Fruit fly (Drosophila melanogaster) whole organism, adult: ENCODE data around the gene CG13308.

Experiments used
- CG11617 ChIP-seq: fragments of 200-800 bp; sonication (Bioruptor generic); optimal IDR thresholded peaks from 2 replicates; lab custom pipeline; 2017; ENCODE audit warnings: mild to moderate bottlenecking, missing biosample characterization, missing genetic modification reagents, missing genetic modification characterization
- CG12768 ChIP-seq: fragments of 200-800 bp; sonication (Bioruptor generic); optimal IDR thresholded peaks from 2 replicates; lab custom pipeline; 2017; ENCODE audit warnings: missing biosample characterization, missing genetic modification characterization, mild to moderate bottlenecking, moderate library complexity, missing genetic modification reagents
- CG14711 ChIP-seq: fragments of 200-800 bp; sonication (Bioruptor generic); optimal IDR thresholded peaks from 2 replicates; lab custom pipeline; 2018; ENCODE audit warnings: missing biosample characterization, mild to moderate bottlenecking, missing genetic modification characterization, moderate library complexity
- CG1620 ChIP-seq: fragments of 200-800 bp; sonication (Bioruptor generic); optimal IDR thresholded peaks from 2 replicates; lab custom pipeline; 2016; ENCODE audit warnings: missing biosample characterization, missing genetic modification characterization
- CG33017 ChIP-seq: fragments of 200-800 bp; sonication (Bioruptor generic); optimal IDR thresholded peaks from 2 replicates; lab custom pipeline; 2018; ENCODE audit warnings: missing biosample characterization, mild to moderate bottlenecking, missing genetic modification characterization, moderate library complexity
- CG5204 ChIP-seq: fragments of 200-800 bp; sonication (Bioruptor generic); optimal IDR thresholded peaks from 2 replicates; lab custom pipeline; 2016; ENCODE audit warnings: missing biosample characterization, missing genetic modification characterization
- CG7045 ChIP-seq: fragments of 200-800 bp; sonication (Bioruptor generic); optimal IDR thresholded peaks from 2 replicates; lab custom pipeline; 2017; ENCODE audit warnings: missing biosample characterization, mild to moderate bottlenecking, missing genetic modification characterization
- CG7101 ChIP-seq: fragments of 200-800 bp; sonication (Bioruptor generic); optimal IDR thresholded peaks from 2 replicates; lab custom pipeline; 2018; ENCODE audit warnings: missing biosample characterization, mild to moderate bottlenecking, missing genetic modification characterization, moderate library complexity
- Clk ChIP-seq: fragments of 200-800 bp; sonication (Bioruptor generic); optimal IDR thresholded peaks from 2 replicates; lab custom pipeline; 2017; ENCODE audit warnings: missing biosample characterization, missing genetic modification characterization
- Crg-1 ChIP-seq: fragments of 200-800 bp; sonication (Bioruptor generic); optimal IDR thresholded peaks from 2 replicates; lab custom pipeline; 2016; ENCODE audit warnings: missing biosample characterization, missing genetic modification characterization
- Hr96 ChIP-seq: fragments of 200-800 bp; sonication (Bioruptor generic); optimal IDR thresholded peaks from 2 replicates; lab custom pipeline; 2016; ENCODE audit warnings: missing biosample characterization, missing genetic modification characterization
- Mnt ChIP-seq: fragments of 200-800 bp; sonication (Bioruptor generic); optimal IDR thresholded peaks from 2 replicates; lab custom pipeline; 2016; ENCODE audit warnings: missing biosample characterization, mild to moderate bottlenecking, missing genetic modification characterization
- bab1 ChIP-seq: fragments of 200-800 bp; sonication (Bioruptor generic); optimal IDR thresholded peaks from 3 replicates; lab custom pipeline; 2019; ENCODE audit warnings: missing biosample characterization, mild to moderate bottlenecking, missing genetic modification characterization, moderate library complexity
- cic ChIP-seq: fragments of 200-800 bp; sonication (Bioruptor generic); optimal IDR thresholded peaks from 2 replicates; lab custom pipeline; 2017; ENCODE audit warnings: missing biosample characterization, mild to moderate bottlenecking, missing genetic modification characterization, moderate library complexity
- cnc ChIP-seq, 2 experiments: fragments of >200 bp; optimal IDR thresholded peaks; 2 replicates each; lab custom pipeline; 2017
- kay ChIP-seq: fragments of 200-800 bp; sonication (Bioruptor generic); peaks from one replicate; lab custom pipeline; 2016; ENCODE audit warnings: missing biosample characterization, missing genetic modification characterization, borderline replicate concordance
- ovo ChIP-seq: fragments of 200-800 bp; sonication (Bioruptor generic); optimal IDR thresholded peaks from 2 replicates; lab custom pipeline; 2016; ENCODE audit warnings: missing biosample characterization, missing genetic modification characterization
- pad ChIP-seq: fragments of 200-800 bp; sonication (Bioruptor generic); optimal IDR thresholded peaks from 3 replicates; lab custom pipeline; 2017; ENCODE audit warnings: missing biosample characterization, missing genetic modification characterization, mild to moderate bottlenecking, moderate library complexity, missing genetic modification reagents
- tj ChIP-seq: fragments of 200-800 bp; sonication (Bioruptor generic); optimal IDR thresholded peaks from 3 replicates; lab custom pipeline; 2017; ENCODE audit warnings: missing biosample characterization, mild to moderate bottlenecking, missing genetic modification characterization, moderate library complexity
- toe ChIP-seq: fragments of 200-800 bp; sonication (Bioruptor generic); optimal IDR thresholded peaks from 2 replicates; lab custom pipeline; 2016; ENCODE audit warnings: missing biosample characterization, missing genetic modification characterization

CG13308 gene

DNA sequence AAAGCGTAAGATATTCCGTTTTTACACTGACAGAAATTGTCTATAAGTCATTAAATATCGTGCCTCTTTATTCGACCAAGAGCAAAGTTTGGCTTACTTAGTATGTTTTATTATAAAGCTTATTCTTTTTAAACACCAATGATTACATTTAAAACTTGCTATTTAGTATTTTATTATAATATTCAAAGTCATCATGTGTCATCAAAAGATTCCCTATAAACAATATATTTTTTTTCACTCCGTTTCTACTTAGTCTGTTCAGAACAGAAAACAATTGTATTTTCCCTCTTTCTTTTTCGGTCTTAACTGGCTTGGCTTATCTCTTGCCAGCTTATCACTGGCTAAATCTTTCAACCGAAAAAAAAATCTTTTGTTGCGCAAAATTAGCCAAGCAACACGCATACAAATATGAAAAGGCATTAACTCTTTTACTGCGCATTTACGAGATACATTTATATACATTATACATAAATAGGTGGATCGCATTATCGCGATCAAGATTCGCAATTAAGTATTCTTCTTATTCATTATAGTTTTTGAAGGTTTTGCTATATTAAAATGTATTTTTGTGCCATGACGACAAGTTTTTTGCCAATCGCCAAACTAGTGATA, 30.9 kb upstream of the CG13308 start:
- TF ChIP-seq kay (GFP tag; lab: Kevin White, UChicago) (peak; percentile 89), CG5204 (GFP tag; lab: Kevin White, UChicago) (no peak)

DNA sequence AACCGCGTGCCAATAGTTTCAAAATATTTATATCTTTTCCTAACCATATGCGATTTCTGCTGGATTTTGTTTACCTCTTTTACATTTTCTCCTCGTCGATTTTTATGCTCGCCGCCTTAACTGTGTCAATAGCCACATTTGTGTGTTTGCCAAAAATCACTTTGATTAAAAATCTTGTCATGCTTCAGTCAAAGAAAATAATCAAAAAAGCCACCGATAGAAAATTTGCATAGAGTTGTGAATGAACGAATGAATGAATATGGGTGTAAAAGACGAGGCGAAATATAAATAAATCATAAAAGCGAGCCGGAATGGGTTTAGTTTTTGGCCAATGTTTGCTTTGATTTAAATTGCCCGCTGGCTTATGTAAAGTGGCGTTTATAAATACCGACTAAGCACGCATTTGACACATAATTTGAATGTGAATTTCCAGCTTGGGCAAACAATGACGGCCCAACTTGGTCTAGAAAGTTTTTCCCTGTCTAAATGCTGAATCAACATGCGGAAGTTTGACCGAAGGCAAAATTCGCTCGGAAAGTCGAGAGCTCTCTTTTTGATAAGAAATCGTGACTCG, 27.5 kb upstream of the CG13308 start:
- TF ChIP-seq kay (GFP tag; lab: Kevin White, UChicago) (peak; percentile 52), CG7101 (no peak)

DNA sequence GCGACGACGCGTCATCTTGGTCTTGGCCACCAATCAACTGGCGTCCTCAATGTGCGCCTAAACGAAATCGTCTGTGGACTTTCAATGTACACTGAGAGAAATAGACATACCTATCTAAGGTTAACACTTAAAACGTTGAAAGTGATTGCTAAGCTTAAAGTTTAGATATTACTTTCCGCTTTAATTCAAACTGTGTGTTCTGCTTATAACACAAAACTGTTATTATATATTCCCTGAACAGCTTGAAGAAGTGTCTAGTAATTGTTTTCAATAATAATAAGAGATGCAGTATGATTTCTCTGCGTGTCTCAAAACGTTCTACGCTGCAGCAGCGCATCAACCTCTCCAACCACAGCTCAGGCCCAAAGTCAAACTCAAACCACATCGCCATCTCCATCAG, 26.4 kb upstream of the CG13308 start:
- TF ChIP-seq toe: no peak
- TF ChIP-seq bab1: peak; percentile 16

- TF ChIP-seq cic (GFP tag; lab: Kevin White, UChicago): no peak
- no peak for TF ChIP-seq Mnt (GFP tag; lab: Kevin White, UChicago)
- TF ChIP-seq CG5204 (GFP tag; lab: Kevin White, UChicago): no peak
- no peak for TF ChIP-seq CG7045 (GFP tag; lab: Kevin White, UChicago)
- TF ChIP-seq CG7101: no peak
- no peak for TF ChIP-seq CG1620 (GFP tag; lab: Kevin White, UChicago)
- no peak for TF ChIP-seq Clk (GFP tag; lab: Kevin White, UChicago)
- no peak for TF ChIP-seq Hr96 (GFP tag; lab: Kevin White, UChicago)
- no peak for TF ChIP-seq pad (GFP tag; lab: Kevin White, UChicago)
Observed at dm6 chr3L:8783299-8783698, 25.0 kb upstream of the CG13308 start.

dm6 chr3L:8787240-8787639, 21.1 kb upstream of the CG13308 start:
- TF ChIP-seq bab1 (peak; percentile 28), kay (GFP tag; lab: Kevin White, UChicago) (no peak)

DNA sequence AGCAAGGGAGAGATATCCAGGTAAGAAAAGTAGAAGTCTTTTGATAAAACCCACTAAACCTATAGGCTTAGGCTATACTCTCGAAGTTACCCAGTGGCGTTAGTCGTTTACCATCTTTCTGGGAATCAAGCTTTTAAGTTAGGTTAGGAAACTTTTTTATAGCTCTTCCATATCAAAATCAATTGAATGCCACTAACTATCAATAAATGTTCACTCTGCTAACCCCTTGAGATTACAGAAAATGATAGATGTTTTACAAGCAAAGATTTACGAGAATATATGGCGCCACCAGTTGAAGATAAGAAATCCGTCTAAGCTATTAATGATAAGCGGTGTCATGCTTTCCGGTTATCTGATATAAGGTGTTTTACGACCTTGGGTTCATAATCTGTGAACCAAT, 20.6 kb upstream of the CG13308 start:
- TF ChIP-seq Crg-1 (GFP tag; lab: Kevin White, UChicago) (no peak), CG33017 (peak; percentile 48), cic (GFP tag; lab: Kevin White, UChicago) (peak; percentile 81), Clk (GFP tag; lab: Kevin White, UChicago) (no peak), CG12768 (GFP tag; lab: Kevin White, UChicago) (peak; percentile 17)

DNA sequence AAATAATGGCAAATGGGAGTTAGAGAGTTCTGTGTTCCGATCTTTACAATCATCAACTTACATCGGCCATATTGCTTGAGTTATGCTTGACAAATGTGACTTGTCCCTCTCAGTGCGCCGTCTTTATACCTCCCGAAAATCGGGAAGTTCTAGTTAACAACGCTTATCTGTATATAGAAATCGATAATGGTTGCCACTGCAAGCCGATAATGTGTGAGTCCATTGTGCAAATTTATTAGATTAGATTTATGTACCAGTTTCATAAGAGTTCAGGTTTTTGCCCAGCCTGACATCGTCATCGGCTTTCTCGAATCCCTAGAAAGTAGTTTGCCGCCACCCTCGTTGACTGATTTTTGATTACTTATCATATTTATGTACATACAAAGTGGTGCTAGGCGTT, 19.9 kb upstream of the CG13308 start, which contains the start of gene Acbp5:
TSS of gene Acbp5 (minus strand) at position 101 of the 400 bp plus-strand sequence.
- TF ChIP-seq CG5204 (GFP tag; lab: Kevin White, UChicago): no peak
- TF ChIP-seq CG11617: no peak
- no peak for TF ChIP-seq Crg-1 (GFP tag; lab: Kevin White, UChicago)
- no peak for TF ChIP-seq tj
- TF ChIP-seq CG14711 (tag; lab: Kevin White, UChicago): no peak
- TF ChIP-seq kay (GFP tag; lab: Kevin White, UChicago): no peak
- no peak for TF ChIP-seq CG7045 (GFP tag; lab: Kevin White, UChicago)
- no peak for TF ChIP-seq Mnt (GFP tag; lab: Kevin White, UChicago)
- TF ChIP-seq CG7101: no peak
- no peak for TF ChIP-seq bab1
- TF ChIP-seq CG33017: no peak
- TF ChIP-seq ovo (GFP tag; lab: Kevin White, UChicago): no peak
- no peak for TF ChIP-seq toe
- TF ChIP-seq pad (GFP tag; lab: Kevin White, UChicago): no peak
- no peak for TF ChIP-seq cnc (optimal IDR thresholded peaks at IDR 0.05; lab: Kevin White, UChicago)
- no peak for TF ChIP-seq CG12768 (GFP tag; lab: Kevin White, UChicago)
- TF ChIP-seq cic (GFP tag; lab: Kevin White, UChicago): no peak

DNA sequence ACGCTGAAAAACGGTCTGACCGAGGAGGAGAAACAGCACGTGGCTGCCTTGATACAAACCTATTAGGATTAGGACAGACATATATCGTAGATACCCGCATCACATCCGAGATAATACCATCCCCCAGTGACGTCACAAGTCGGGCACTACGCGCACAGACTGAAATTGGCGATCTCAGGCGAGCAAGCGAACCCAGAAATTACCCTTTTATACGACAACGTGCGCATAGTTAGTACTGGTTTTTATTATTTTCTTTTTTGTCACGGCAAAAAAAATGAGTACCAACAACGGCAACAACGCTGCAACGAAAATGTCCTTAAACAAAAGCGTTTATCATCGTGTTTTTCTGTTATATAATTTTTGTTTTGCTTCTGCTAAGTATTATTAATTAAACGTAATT, 10.2 kb upstream of the CG13308 start:
- no peak for TF ChIP-seq CG1620 (GFP tag; lab: Kevin White, UChicago)
- no peak for TF ChIP-seq kay (GFP tag; lab: Kevin White, UChicago)
- no peak for TF ChIP-seq cnc (optimal IDR thresholded peaks at IDR 0.05; lab: Kevin White, UChicago)
- no peak for TF ChIP-seq Clk (GFP tag; lab: Kevin White, UChicago)
- TF ChIP-seq toe: no peak
- no peak for TF ChIP-seq CG7101
- TF ChIP-seq CG11617: no peak
- no peak for TF ChIP-seq Crg-1 (GFP tag; lab: Kevin White, UChicago)
- no peak for TF ChIP-seq ovo (GFP tag; lab: Kevin White, UChicago)
- TF ChIP-seq CG33017: no peak
- TF ChIP-seq cic (GFP tag; lab: Kevin White, UChicago): no peak
- no peak for TF ChIP-seq pad (GFP tag; lab: Kevin White, UChicago)
- TF ChIP-seq tj: no peak
